Fruit fly (Drosophila melanogaster) whole organism, prepupa: Measurements from ENCODE around the gene CG2617.
A peak's percentile ranks its signal among the peaks of the same experiment; 100 is the strongest.

Experiments used
- CG3919 ChIP-seq: fragments of 200-800 bp; sonication (Bioruptor generic); optimal IDR thresholded peaks from 3 replicates; lab custom pipeline; 2016; ENCODE audit warnings: missing biosample characterization, missing genetic modification characterization
- Ets96B ChIP-seq: fragments of 200-800 bp; optimal IDR thresholded peaks from 2 replicates; lab custom pipeline; 2019; ENCODE audit warnings: missing biosample characterization, mild to moderate bottlenecking, missing genetic modification characterization, moderate library complexity
- acj6 ChIP-seq: fragments of 200-800 bp; sonication (Bioruptor generic); optimal IDR thresholded peaks from 3 replicates; lab custom pipeline; 2016; ENCODE audit warnings: missing biosample characterization, missing genetic modification characterization
- dsx ChIP-seq: fragments of 200-800 bp; optimal IDR thresholded peaks from 3 replicates; lab custom pipeline; 2019; ENCODE audit warnings: missing biosample characterization, mild to moderate bottlenecking, missing genetic modification characterization, moderate library complexity; ENCODE audit not compliant: poor library complexity, severe bottlenecking
- net ChIP-seq: fragments of 200-800 bp; sonication (Bioruptor generic); optimal IDR thresholded peaks from 3 replicates; lab custom pipeline; 2016; ENCODE audit warnings: missing biosample characterization, missing genetic modification characterization

DNA sequence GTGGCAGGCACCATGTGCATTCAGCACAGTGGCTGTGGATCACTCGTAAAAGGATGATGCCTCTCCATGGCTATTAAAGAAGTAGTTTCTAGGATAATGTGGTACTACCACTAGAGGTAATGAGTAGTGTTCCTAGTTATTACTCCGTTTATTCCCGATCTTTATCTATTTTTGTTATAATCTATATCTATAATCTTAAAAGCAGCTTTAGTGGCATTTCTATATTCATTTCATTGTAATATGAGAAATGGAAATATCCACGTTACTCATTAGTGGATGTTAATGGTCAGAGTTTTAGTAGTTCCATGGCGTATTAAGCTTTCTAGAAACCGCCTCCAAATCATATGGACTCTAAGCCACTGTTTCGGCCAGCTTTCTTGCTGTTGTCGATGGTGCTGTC, 34.5 kb downstream of the CG2617 start:
- TF ChIP-seq CG3919 (GFP tag; lab: Kevin White, UChicago) (no peak), Ets96B (peak; percentile 32), acj6 (GFP tag; lab: Kevin White, UChicago) (peak; percentile 1), dsx (no peak), net (GFP tag; lab: Kevin White, UChicago) (no peak)
